Worm (Caenorhabditis elegans): ENCODE measurements around the gene F53A2.1.

F53A2.1 gene

DNA sequence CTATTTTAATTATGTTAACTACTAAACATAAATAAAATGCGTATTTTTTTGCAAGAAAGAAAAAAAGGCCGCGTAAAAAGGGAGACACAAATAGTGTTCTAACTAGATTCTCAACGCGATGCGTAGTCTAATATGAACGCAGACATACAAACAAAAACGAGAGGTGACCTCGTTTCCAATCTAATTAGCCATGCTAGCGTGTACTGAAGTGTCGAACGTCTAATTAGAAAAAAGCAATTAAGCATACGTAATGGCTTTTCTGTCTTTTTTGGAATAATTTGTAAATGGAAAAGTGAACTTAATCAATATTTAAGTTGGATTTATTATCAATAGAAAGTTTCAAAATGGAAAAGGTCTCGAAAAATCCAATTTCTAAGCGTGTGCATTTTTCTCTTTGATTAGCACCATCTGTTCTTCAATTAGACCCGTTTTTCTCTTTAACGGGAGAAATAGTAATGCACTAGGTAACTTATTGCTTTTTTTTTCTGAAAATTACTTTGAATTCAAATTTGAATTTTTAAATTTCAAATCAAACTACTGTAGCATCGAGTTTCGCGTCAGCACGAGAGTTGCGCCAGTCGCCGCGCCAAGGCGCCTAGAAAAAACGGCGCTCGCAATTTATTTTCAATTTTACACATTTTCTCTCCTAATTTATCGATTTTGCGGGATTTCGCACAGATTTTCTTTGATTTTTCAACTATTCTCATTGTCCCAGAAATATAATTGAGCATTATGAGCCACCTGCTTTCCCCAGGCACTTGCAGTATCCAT lies 16.1 kb upstream of the F53A2.1 start:
- TF ChIP-seq F10E7.11 (tag; optimal IDR thresholded peaks at IDR 0.05) (no peak), bed-2 (GFP tag; IDR thresholded peaks at IDR 0.05) (no peak), efl-1 (GFP tag; optimal IDR thresholded peaks at IDR 0.05) (peak; percentile 59), F57A8.1 (GFP tag; optimal IDR thresholded peaks at IDR 0.05) (no peak), attf-5 (GFP tag; optimal IDR thresholded peaks at IDR 0.05) (no peak), him-1 (tag; optimal IDR thresholded peaks at IDR 0.05) (peak; percentile 62), hsf-1 (GFP tag; IDR thresholded peaks at IDR 0.05) (no peak), madf-10 (tag; optimal IDR thresholded peaks at IDR 0.05) (no peak), dpl-1 (GFP tag; optimal IDR thresholded peaks at IDR 0.05) (peak; percentile 45), F39B2.1 (GFP tag; IDR thresholded peaks at IDR 0.05) (no peak), ztf-26 (tag; optimal IDR thresholded peaks at IDR 0.05) (no peak), lsl-1 (GFP tag; optimal IDR thresholded peaks at IDR 0.05) (peak; percentile 86), madf-6 (GFP tag; IDR thresholded peaks at IDR 0.05) (peak; percentile 78), egl-18 (GFP tag; IDR thresholded peaks at IDR 0.05) (no peak), ccch-3 (GFP tag; optimal IDR thresholded peaks at IDR 0.05) (no peak), ekl-4 (GFP tag; IDR thresholded peaks at IDR 0.05) (peak; percentile 55; the same call in 1 of the 2 replicates), hmg-20 (GFP tag; IDR thresholded peaks at IDR 0.05) (no peak), hmg-1.2 (GFP tag; IDR thresholded peaks at IDR 0.05) (peak; percentile 35; the same call in 1 of the 2 replicates), rcor-1 (GFP tag; IDR thresholded peaks at IDR 0.05) (0 out of 2 replicates have a peak, but pooled peaks have one; percentile 28), F33H1.4 (GFP tag; IDR thresholded peaks at IDR 0.05) (no peak; the same call in 1 of the 2 replicates), lin-54 (GFP tag; optimal IDR thresholded peaks at IDR 0.05) (no peak), ztf-22 (GFP tag; optimal IDR thresholded peaks at IDR 0.05) (no peak), lsy-27 (tag; optimal IDR thresholded peaks at IDR 0.05; ENCODE audit: borderline replicate concordance, insufficient read depth) (no peak), sptf-2 (GFP tag; optimal IDR thresholded peaks at IDR 0.05) (no peak), ztf-18 (tag; optimal IDR thresholded peaks at IDR 0.05) (peak; percentile 96), aptf-3 (GFP tag; IDR thresholded peaks at IDR 0.05) (no peak), F23B12.7 (tag; optimal IDR thresholded peaks at IDR 0.05; ENCODE audit: insufficient read depth) (peak; percentile 0), lin-26 (GFP tag; IDR thresholded peaks at IDR 0.05) (no peak), unc-62 (GFP tag; optimal IDR thresholded peaks at IDR 0.05) (no peak), ceh-100 (GFP tag; IDR thresholded peaks at IDR 0.05) (no peak; the same call in 1 of the 2 replicates), mcd-1 (GFP tag; IDR thresholded peaks at IDR 0.05) (peak; percentile 51), xnd-1 (tag; optimal IDR thresholded peaks at IDR 0.05) (peak; percentile 41), lin-35 (GFP tag; optimal IDR thresholded peaks at IDR 0.05) (peak in 1 of 3 experiments; percentile 21), D2030.7 (GFP tag; IDR thresholded peaks at IDR 0.05) (peak; percentile 66; the same call in 1 of the 2 replicates)

DNA sequence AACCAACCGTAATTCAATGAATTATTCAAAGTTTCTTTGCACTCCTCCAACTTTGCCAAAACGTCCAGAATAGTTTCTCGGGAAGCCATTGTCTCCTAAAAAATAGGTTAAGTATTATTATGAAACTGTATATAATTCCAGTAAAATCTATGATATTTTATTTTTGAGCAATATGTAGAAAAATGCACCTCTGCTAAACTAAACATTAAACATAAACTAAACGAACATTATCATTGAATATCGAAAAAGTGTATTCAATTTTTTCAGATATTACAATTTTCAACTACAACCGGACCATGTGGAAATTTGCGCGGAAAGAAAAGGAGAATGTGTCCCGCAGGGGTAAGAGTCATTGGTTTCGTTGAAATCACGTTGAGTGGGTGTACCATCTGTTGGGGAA lies 15.0 kb upstream of the F53A2.1 start, which contains the start of gene F53A2.3:
F53A2.3 (minus strand) TSS at position 101 of the 400 bp plus-strand sequence.
- TF ChIP-seq rcor-1 (GFP tag; IDR thresholded peaks at IDR 0.05) = no peak
- TF ChIP-seq Y53F4B.3 (GFP tag; IDR thresholded peaks at IDR 0.05) = no peak
- TF ChIP-seq lin-54 (GFP tag; optimal IDR thresholded peaks at IDR 0.05) = no peak
- no peak for TF ChIP-seq lin-35 (GFP tag; optimal IDR thresholded peaks at IDR 0.05)
- TF ChIP-seq nfyb-1 (GFP tag; IDR thresholded peaks at IDR 0.05) = no peak
- TF ChIP-seq nfya-2 (GFP tag; IDR thresholded peaks at IDR 0.05) = no peak
- no peak for TF ChIP-seq egl-44 (GFP tag; IDR thresholded peaks at IDR 0.05)
- TF ChIP-seq F10E7.11 (tag; optimal IDR thresholded peaks at IDR 0.05) = no peak
- no peak for TF ChIP-seq T07F8.4 (tag; optimal IDR thresholded peaks at IDR 0.05)
- TF ChIP-seq lir-1 (GFP tag; conservative IDR thresholded peaks at IDR 0.05) = no peak
- TF ChIP-seq bed-2 (GFP tag; IDR thresholded peaks at IDR 0.05) = no peak
- no peak for TF ChIP-seq B0019.2 (GFP tag; conservative IDR thresholded peaks at IDR 0.05)
- TF ChIP-seq ama-1 (optimal IDR thresholded peaks at IDR 0.05) = no peak
- no peak for TF ChIP-seq ama-1 (GFP tag; optimal IDR thresholded peaks at IDR 0.05)
- no peak for TF ChIP-seq efl-1 (GFP tag; optimal IDR thresholded peaks at IDR 0.05)
- no peak for TF ChIP-seq dpl-1 (GFP tag; optimal IDR thresholded peaks at IDR 0.05)
- no peak for TF ChIP-seq dox-1 (GFP tag; IDR thresholded peaks at IDR 0.05)
